Fruit fly (Drosophila melanogaster) whole organism, embryonic: ENCODE measurements around the gene CG7484.

Experiments
- Atf6 ChIP-seq: fragments of 200-800 bp; sonication (Bioruptor generic); IDR thresholded peaks from 2 replicates; pipeline ENCODE4 v1.3.6; 2022; ENCODE audit warnings: missing biosample characterization, missing genetic modification characterization
- BtbVII ChIP-seq: fragments of 200-800 bp; sonication (Bioruptor generic); optimal IDR thresholded peaks from 3 replicates; lab custom pipeline; 2017; ENCODE audit warnings: missing biosample characterization, mild to moderate bottlenecking, missing genetic modification characterization
- CG10274 ChIP-seq: fragments of 200-800 bp; sonication (Bioruptor generic); optimal IDR thresholded peaks from 3 replicates; lab custom pipeline; 2017; ENCODE audit warnings: missing biosample characterization, mild to moderate bottlenecking, missing genetic modification characterization
- CG1233 ChIP-seq: fragments of 200-800 bp; sonication (Bioruptor generic); optimal IDR thresholded peaks from 4 replicates; lab custom pipeline; 2018; ENCODE audit warnings: missing biosample characterization, mild to moderate bottlenecking, missing genetic modification characterization
- CG13296 ChIP-seq: fragments of 200-800 bp; sonication (Bioruptor generic); optimal IDR thresholded peaks from 3 replicates; lab custom pipeline; 2018; ENCODE audit warnings: missing biosample characterization, mild to moderate bottlenecking, missing genetic modification characterization
- CG15479 ChIP-seq: fragments of 200-800 bp; sonication (Bioruptor generic); optimal IDR thresholded peaks from 3 replicates; lab custom pipeline; 2019; ENCODE audit warnings: missing biosample characterization, mild to moderate bottlenecking, missing genetic modification characterization, moderate library complexity
- CG17612 ChIP-seq: fragments of 200-800 bp; sonication (Bioruptor generic); IDR thresholded peaks from 2 replicates; pipeline ENCODE4 v1.3.6; 2022; ENCODE audit warnings: missing biosample characterization, missing genetic modification characterization
- CG30403 ChIP-seq: fragments of 200-800 bp; sonication (Bioruptor generic); optimal IDR thresholded peaks from 3 replicates; lab custom pipeline; 2016; ENCODE audit warnings: missing biosample characterization, missing genetic modification characterization
- CG31388 ChIP-seq: fragments of 200-800 bp; sonication (Bioruptor generic); optimal IDR thresholded peaks from 2 replicates; lab custom pipeline; 2016; ENCODE audit warnings: missing biosample characterization, missing genetic modification characterization
- CG32532 ChIP-seq: fragments of 200-800 bp; sonication (Bioruptor generic); IDR thresholded peaks from 2 replicates; pipeline ENCODE4 v1.3.6; 2022; ENCODE audit warnings: missing biosample characterization, missing genetic modification characterization
- CG34224 ChIP-seq: fragments of 200-800 bp; sonication (Bioruptor generic); IDR thresholded peaks from 3 replicates; pipeline ENCODE4 v1.3.6; 2022; ENCODE audit warnings: missing biosample characterization, missing genetic modification characterization; ENCODE audit not compliant: partially characterized antibody
- CG34376 ChIP-seq: fragments of 200-800 bp; sonication (Bioruptor generic); optimal IDR thresholded peaks from 2 replicates; lab custom pipeline; 2018; ENCODE audit warnings: missing biosample characterization, mild to moderate bottlenecking, missing genetic modification characterization
- CG3847 ChIP-seq: fragments of 200-800 bp; sonication (Bioruptor generic); IDR thresholded peaks from 2 replicates; pipeline ENCODE4 v1.3.6; 2022; ENCODE audit warnings: missing biosample characterization, missing genetic modification characterization
- CG4360 ChIP-seq: fragments of 200-800 bp; sonication (Bioruptor generic); IDR thresholded peaks from 2 replicates; pipeline ENCODE4 v1.3.6; 2022; ENCODE audit warnings: missing biosample characterization, missing genetic modification characterization
- CG6854 ChIP-seq: fragments of 200-800 bp; sonication (Bioruptor generic); optimal IDR thresholded peaks from 3 replicates; lab custom pipeline; 2017; ENCODE audit warnings: missing biosample characterization, mild to moderate bottlenecking, missing genetic modification characterization
- CG7987 ChIP-seq: fragments of 200-800 bp; sonication (Bioruptor generic); optimal IDR thresholded peaks from 2 replicates; lab custom pipeline; 2018; ENCODE audit warnings: missing biosample characterization, mild to moderate bottlenecking, missing genetic modification characterization, moderate library complexity
- CG8478 ChIP-seq: fragments of >200 bp; optimal IDR thresholded peaks from 2 replicates; lab custom pipeline; 2018
- CG9437 ChIP-seq: fragments of 200-800 bp; sonication (Bioruptor generic); optimal IDR thresholded peaks from 2 replicates; lab custom pipeline; 2018; ENCODE audit warnings: missing biosample characterization, mild to moderate bottlenecking, missing genetic modification characterization
- D19A ChIP-seq: fragments of 200-800 bp; optimal IDR thresholded peaks from 3 replicates; lab custom pipeline; 2019; ENCODE audit warnings: missing biosample characterization, mild to moderate bottlenecking, missing genetic modification characterization, moderate library complexity
- Dip3 ChIP-seq: fragments of 200-800 bp; sonication (Bioruptor generic); optimal IDR thresholded peaks from 3 replicates; lab custom pipeline; 2016; ENCODE audit warnings: missing biosample characterization, missing genetic modification characterization
- Eip74EF ChIP-seq, 2 experiments: fragments of 200-800 bp in 1 of 2; fragments of >200 bp in 1 of 2; sonication (Bioruptor generic) in 1 of 2; optimal IDR thresholded peaks; 2 replicates each; lab custom pipeline; 2017 to 2019; ENCODE audit warnings: missing biosample characterization in 2 of 2, missing genetic modification characterization in 2 of 2, mild to moderate bottlenecking in 1 of 2, moderate library complexity in 1 of 2
- Ets65A ChIP-seq: fragments of 200-800 bp; sonication (Bioruptor generic); peaks from one replicate; lab custom pipeline; 2016; ENCODE audit warnings: missing biosample characterization, missing genetic modification characterization
- Fer1 ChIP-seq: fragments of 200-800 bp; sonication (Bioruptor generic); optimal IDR thresholded peaks from 2 replicates; lab custom pipeline; 2017; ENCODE audit warnings: missing biosample characterization, mild to moderate bottlenecking, missing genetic modification characterization
- HLH3B ChIP-seq: fragments of 200-800 bp; sonication (Bioruptor generic); IDR thresholded peaks from 2 replicates; pipeline ENCODE4 v1.3.6; 2022; ENCODE audit warnings: missing biosample characterization, missing genetic modification characterization
- HLH4C ChIP-seq: fragments of 200-800 bp; sonication (Bioruptor generic); IDR thresholded peaks from 3 replicates; pipeline ENCODE4 v1.3.6; 2022; ENCODE audit warnings: missing biosample characterization, missing genetic modification characterization; ENCODE audit not compliant: partially characterized antibody
- HLH54F ChIP-seq: fragments of 200-800 bp; sonication (Bioruptor generic); optimal IDR thresholded peaks from 3 replicates; lab custom pipeline; 2016; ENCODE audit warnings: missing biosample characterization, missing genetic modification characterization
- Meics ChIP-seq: fragments of 200-800 bp; sonication (Bioruptor generic); optimal IDR thresholded peaks from 2 replicates; lab custom pipeline; 2017; ENCODE audit warnings: missing biosample characterization, mild to moderate bottlenecking, missing genetic modification characterization
- NC2β ChIP-seq: fragments of 200-800 bp; sonication (Bioruptor generic); optimal IDR thresholded peaks from 2 replicates; lab custom pipeline; 2016; ENCODE audit warnings: missing biosample characterization, missing genetic modification characterization
- Rx ChIP-seq: fragments of 200-800 bp; sonication (Bioruptor generic); IDR thresholded peaks from 2 replicates; pipeline ENCODE4 v1.3.6; 2022; ENCODE audit warnings: missing biosample characterization, missing genetic modification characterization
- Ssrp ChIP-seq: fragments of 200-800 bp; sonication (Bioruptor generic); optimal IDR thresholded peaks from 2 replicates; lab custom pipeline; 2018; ENCODE audit warnings: missing biosample characterization, mild to moderate bottlenecking, missing genetic modification characterization, moderate library complexity
- Trl ChIP-seq, 3 experiments: fragments of >200 bp in 2 of 3; fragments of 200-800 bp in 1 of 3; sonication (Bioruptor generic) in 1 of 3; optimal IDR thresholded peaks; 2 replicates in 1 of 3; 3 replicates in 2 of 3; lab custom pipeline; 2016 to 2017; ENCODE audit warnings: missing biosample characterization in 1 of 3, missing genetic modification characterization in 1 of 3
- Xrp1 ChIP-seq: fragments of 200-800 bp; sonication (Bioruptor generic); IDR thresholded peaks from 2 replicates; pipeline ENCODE4 v1.3.6; 2022; ENCODE audit warnings: missing biosample characterization, missing genetic modification characterization
- ab ChIP-seq: fragments of 200-800 bp; sonication (Bioruptor generic); optimal IDR thresholded peaks from 2 replicates; lab custom pipeline; 2016; ENCODE audit warnings: missing biosample characterization, missing genetic modification characterization
- amos ChIP-seq: fragments of 200-800 bp; sonication (Bioruptor generic); IDR thresholded peaks from 2 replicates; pipeline ENCODE4 v1.3.6; 2022; ENCODE audit warnings: missing biosample characterization, missing genetic modification characterization; ENCODE audit not compliant: partially characterized antibody
- cg ChIP-seq: fragments of 200-800 bp; sonication (Bioruptor generic); optimal IDR thresholded peaks from 3 replicates; lab custom pipeline; 2019; ENCODE audit warnings: missing biosample characterization, mild to moderate bottlenecking, missing genetic modification characterization, moderate library complexity
- crol ChIP-seq: fragments of 200-800 bp; sonication (Bioruptor generic); IDR thresholded peaks from 2 replicates; pipeline ENCODE4 v1.3.6; 2022; ENCODE audit warnings: missing biosample characterization, missing genetic modification characterization
- ewg ChIP-seq: fragments of 200-800 bp; sonication (Bioruptor generic); optimal IDR thresholded peaks from 3 replicates; lab custom pipeline; 2017; ENCODE audit warnings: mild to moderate bottlenecking, missing biosample characterization, missing genetic modification reagents, missing genetic modification characterization
- exex ChIP-seq: fragments of 200-800 bp; sonication (Bioruptor generic); optimal IDR thresholded peaks from 4 replicates; lab custom pipeline; 2018; ENCODE audit warnings: missing biosample characterization, mild to moderate bottlenecking, missing genetic modification characterization, moderate library complexity
- gcm ChIP-seq: fragments of 200-800 bp; sonication (Bioruptor generic); optimal IDR thresholded peaks from 2 replicates; lab custom pipeline; 2019; ENCODE audit warnings: missing biosample characterization, mild to moderate bottlenecking, missing genetic modification characterization, moderate library complexity
- grau ChIP-seq: fragments of 200-800 bp; optimal IDR thresholded peaks from 3 replicates; lab custom pipeline; 2019; ENCODE audit warnings: missing biosample characterization, mild to moderate bottlenecking, missing genetic modification characterization, moderate library complexity
- gt ChIP-seq: fragments of 200-800 bp; sonication (Bioruptor generic); IDR thresholded peaks from 2 replicates; pipeline ENCODE4 v1.3.6; 2022; ENCODE audit warnings: missing biosample characterization, missing genetic modification characterization
- kni ChIP-seq: fragments of 200-800 bp; sonication (Bioruptor generic); optimal IDR thresholded peaks from 3 replicates; lab custom pipeline; 2017; ENCODE audit warnings: mild to moderate bottlenecking, missing biosample characterization, missing genetic modification reagents, missing genetic modification characterization
- mld ChIP-seq: fragments of 200-800 bp; sonication (Bioruptor generic); IDR thresholded peaks from 3 replicates; pipeline ENCODE4 v1.3.6; 2022; ENCODE audit warnings: missing biosample characterization, missing genetic modification characterization; ENCODE audit not compliant: partially characterized antibody
- pho ChIP-seq: fragments of 200-800 bp; sonication (Bioruptor generic); optimal IDR thresholded peaks from 2 replicates; lab custom pipeline; 2016; ENCODE audit warnings: missing biosample characterization, missing genetic modification characterization
- phol ChIP-seq: fragments of 200-800 bp; sonication (Bioruptor generic); optimal IDR thresholded peaks from 3 replicates; lab custom pipeline; 2018; ENCODE audit warnings: missing biosample characterization, mild to moderate bottlenecking, missing genetic modification characterization, moderate library complexity
- pros ChIP-seq: fragments of 200-800 bp; sonication (Bioruptor generic); optimal IDR thresholded peaks from 3 replicates; lab custom pipeline; 2019; ENCODE audit warnings: missing biosample characterization, mild to moderate bottlenecking, missing genetic modification characterization, moderate library complexity
- sqz ChIP-seq: fragments of 200-800 bp; sonication (Bioruptor generic); optimal IDR thresholded peaks from 3 replicates; lab custom pipeline; 2018; ENCODE audit warnings: missing biosample characterization, mild to moderate bottlenecking, missing genetic modification characterization
- tup ChIP-seq: fragments of 200-800 bp; sonication (Bioruptor generic); optimal IDR thresholded peaks from 2 replicates; lab custom pipeline; 2016; ENCODE audit warnings: missing biosample characterization, mild to moderate bottlenecking, missing genetic modification characterization, moderate library complexity

The CG7484 gene

DNA sequence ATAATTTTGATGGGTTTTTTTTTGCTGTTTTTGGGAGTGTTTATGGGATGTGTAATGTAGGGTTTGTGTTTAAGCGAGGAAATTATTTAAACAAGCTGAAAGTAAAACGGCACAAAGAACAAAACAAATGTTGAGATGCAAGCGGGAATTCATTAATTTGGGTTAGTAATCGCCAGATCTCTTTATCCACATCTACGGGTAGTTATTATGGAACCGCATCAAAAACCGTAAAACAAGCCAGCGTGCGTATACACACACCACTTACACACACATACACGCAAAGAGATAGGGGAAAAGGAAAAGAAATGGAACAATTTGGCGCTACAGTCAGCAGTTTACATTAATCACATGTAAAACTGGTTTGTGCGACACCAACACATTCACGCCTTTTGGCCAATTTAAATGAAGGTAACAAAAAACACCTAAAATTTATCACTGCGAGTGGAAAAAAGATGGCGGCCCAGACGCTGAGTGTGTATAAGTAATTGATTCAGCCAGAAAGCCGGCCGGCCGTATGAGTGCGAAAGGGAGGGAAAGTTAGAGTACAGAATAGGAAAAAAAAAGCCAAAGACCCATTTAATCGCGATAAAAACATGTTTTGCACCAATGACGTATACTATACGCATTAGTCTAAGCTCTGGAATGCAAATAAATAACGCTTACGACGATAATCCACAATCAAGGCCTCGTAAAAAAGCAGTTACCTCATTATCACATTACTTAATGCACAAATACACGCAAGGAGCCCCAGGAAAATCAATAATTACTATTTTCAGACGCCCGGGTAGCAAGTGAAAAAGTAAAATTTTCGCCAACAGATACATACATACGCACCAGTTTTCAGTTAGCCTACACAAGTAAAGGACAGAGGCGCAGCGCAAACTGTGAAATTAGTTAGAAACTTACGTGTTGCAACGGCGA is 10.2 kb upstream of the CG7484 start (continued):
- peak; percentile 62 for TF ChIP-seq exex (tag; lab: Kevin White, UChicago)
- TF ChIP-seq CG13296: peak; percentile 52
- TF ChIP-seq cg (GFP tag; lab: Kevin White, UChicago): peak; percentile 91
- TF ChIP-seq ab (GFP tag; lab: Kevin White, UChicago): peak; percentile 5
- TF ChIP-seq CG15479: peak; percentile 76
- TF ChIP-seq pros (GFP tag; lab: Kevin White, UChicago): peak; percentile 17
- 0 out of 2 replicates have a peak, but pooled peaks have one; percentile 22 for TF ChIP-seq Atf6 (GFP tag; lab: Robert Waterston, UW)
- peak; percentile 19 for TF ChIP-seq CG6854 (GFP tag; lab: Kevin White, UChicago)
- 0 out of 3 replicates have a peak, but pooled peaks have one; percentile 9 for TF ChIP-seq CG34224 (GFP tag; lab: Robert Waterston, UW)
- no peak for TF ChIP-seq Rx
- TF ChIP-seq Eip74EF (GFP tag; optimal IDR thresholded peaks at IDR 0.05; lab: Kevin White, UChicago): peak in 1 of 2 experiments; percentile 57
- TF ChIP-seq phol (tag; lab: Kevin White, UChicago): peak; percentile 97
- peak; percentile 58 for TF ChIP-seq gcm (GFP tag; lab: Kevin White, UChicago)
- TF ChIP-seq CG31388 (GFP tag; lab: Kevin White, UChicago): no peak
- no peak for TF ChIP-seq CG3847 (GFP tag; lab: Robert Waterston, UW)
- TF ChIP-seq amos (GFP tag; lab: Robert Waterston, UW): peak; percentile 43; the same call in 1 of the 2 replicates
- TF ChIP-seq D19A (tag; lab: Kevin White, UChicago): peak; percentile 13
- 0 out of 2 replicates have a peak, but pooled peaks have one; percentile 8 for TF ChIP-seq crol (GFP tag; lab: Robert Waterston, UW)
- peak; percentile 70 for TF ChIP-seq kni
- no peak for TF ChIP-seq BtbVII
- TF ChIP-seq Dip3 (GFP tag; lab: Kevin White, UChicago): no peak
- peak; percentile 25 for TF ChIP-seq CG34376 (GFP tag; lab: Kevin White, UChicago)
- peak; percentile 36 for TF ChIP-seq sqz (GFP tag; lab: Kevin White, UChicago)
- TF ChIP-seq HLH3B: 0 out of 2 replicates have a peak, but pooled peaks have one; percentile 21

DNA sequence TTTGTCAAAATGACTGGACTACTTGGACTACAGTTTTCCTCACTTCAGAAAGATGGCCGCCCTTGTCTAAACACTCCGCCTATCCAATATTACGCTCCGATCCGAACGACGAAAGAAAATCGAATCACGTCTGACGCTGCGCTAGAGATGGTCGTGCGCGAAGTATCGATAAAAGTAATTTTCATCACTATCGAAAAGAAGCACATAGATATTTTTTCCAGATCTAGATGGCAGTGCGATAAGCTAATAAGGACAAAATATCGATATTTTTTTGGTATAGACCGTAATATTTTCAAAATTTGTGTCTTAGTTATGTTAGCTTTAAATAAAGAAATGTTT is 9.5 kb upstream of the CG7484 start, which contains the start of gene Pep:
TSS of gene Pep (minus strand) at position 131 of the 339 bp plus-strand sequence.
- TF ChIP-seq Fer1 (peak; percentile 26), gt (GFP tag; lab: Robert Waterston, UW) (no peak), Xrp1 (GFP tag; lab: Robert Waterston, UW) (peak; percentile 24; the same call in 1 of the 2 replicates), Meics (GFP tag; lab: Kevin White, UChicago) (peak; percentile 28), CG7987 (GFP tag; lab: Kevin White, UChicago) (peak; percentile 39), grau (tag; lab: Kevin White, UChicago) (peak; percentile 51), Trl (optimal IDR thresholded peaks at IDR 0.05; lab: Kevin White, UChicago) (no peak), Trl (GFP tag; optimal IDR thresholded peaks at IDR 0.05; lab: Kevin White, UChicago) (peak; percentile 40), CG32532 (GFP tag; lab: Robert Waterston, UW) (no peak), HLH4C (GFP tag; lab: Robert Waterston, UW) (peak; percentile 97), CG1233 (GFP tag; lab: Kevin White, UChicago) (peak; percentile 35), CG8478 (no peak), mld (peak; percentile 97), CG10274 (no peak), CG4360 (GFP tag; lab: Robert Waterston, UW) (no peak), ewg (peak; percentile 72), NC2β (GFP tag; lab: Kevin White, UChicago) (peak; percentile 51), Ssrp (no peak), HLH54F (GFP tag; lab: Kevin White, UChicago) (peak; percentile 27), CG9437 (peak; percentile 49), Ets65A (GFP tag; lab: Kevin White, UChicago) (no peak), CG17612 (no peak), pho (peak; percentile 12), CG30403 (GFP tag; lab: Kevin White, UChicago) (peak; percentile 57), tup (no peak)
